Fruit fly (Drosophila melanogaster) whole organism, embryonic: ENCODE data around the gene CG9760.

Experiments
- Asciz ChIP-seq: fragments of 200-800 bp; sonication (Bioruptor generic); optimal IDR thresholded peaks from 2 replicates; lab custom pipeline; 2017; ENCODE audit warnings: missing biosample characterization, mild to moderate bottlenecking, missing genetic modification characterization, missing genetic modification reagents
- BEAF-32 ChIP-seq: fragments of 200-800 bp; sonication (Bioruptor generic); optimal IDR thresholded peaks from 3 replicates; lab custom pipeline; 2017; ENCODE audit warnings: missing biosample characterization, missing genetic modification characterization, mild to moderate bottlenecking, moderate library complexity, missing genetic modification reagents
- CG10979 ChIP-seq: fragments of 200-800 bp; sonication (Bioruptor generic); optimal IDR thresholded peaks from 2 replicates; lab custom pipeline; 2018; ENCODE audit warnings: missing biosample characterization, mild to moderate bottlenecking, missing genetic modification characterization, moderate library complexity
- CG12744 ChIP-seq: fragments of 200-800 bp; sonication (Bioruptor generic); optimal IDR thresholded peaks from 2 replicates; lab custom pipeline; 2016; ENCODE audit warnings: missing biosample characterization, missing genetic modification characterization
- CG13123 ChIP-seq: fragments of 200-800 bp; sonication (Bioruptor generic); optimal IDR thresholded peaks from 2 replicates; lab custom pipeline; 2016; ENCODE audit warnings: missing biosample characterization, missing genetic modification characterization
- CG13287 ChIP-seq: fragments of 200-800 bp; sonication (Bioruptor generic); IDR thresholded peaks from 2 replicates; pipeline ENCODE4 v1.3.6; 2022; ENCODE audit warnings: missing biosample characterization, missing genetic modification characterization; ENCODE audit not compliant: partially characterized antibody
- CG1529 ChIP-seq: fragments of 200-800 bp; sonication (Bioruptor generic); optimal IDR thresholded peaks from 3 replicates; lab custom pipeline; 2018; ENCODE audit warnings: missing biosample characterization, missing genetic modification characterization
- CG17359 ChIP-seq: fragments of 200-800 bp; sonication (Bioruptor generic); optimal IDR thresholded peaks from 3 replicates; lab custom pipeline; 2018; ENCODE audit warnings: missing biosample characterization, mild to moderate bottlenecking, missing genetic modification characterization, moderate library complexity
- CG4617 ChIP-seq: fragments of 200-800 bp; sonication (Bioruptor generic); optimal IDR thresholded peaks from 3 replicates; lab custom pipeline; 2016; ENCODE audit warnings: missing biosample characterization, missing genetic modification characterization, borderline replicate concordance
- CG5953 ChIP-seq: fragments of 200-800 bp; sonication (Bioruptor generic); IDR thresholded peaks from 2 replicates; pipeline ENCODE4 v1.3.6; 2022; ENCODE audit warnings: missing biosample characterization, missing genetic modification characterization
- CG7839 ChIP-seq: fragments of 200-800 bp; sonication (Bioruptor generic); optimal IDR thresholded peaks from 3 replicates; lab custom pipeline; 2018; ENCODE audit warnings: missing biosample characterization, mild to moderate bottlenecking, missing genetic modification characterization, moderate library complexity
- CG9437 ChIP-seq: fragments of 200-800 bp; sonication (Bioruptor generic); optimal IDR thresholded peaks from 2 replicates; lab custom pipeline; 2018; ENCODE audit warnings: missing biosample characterization, mild to moderate bottlenecking, missing genetic modification characterization
- CG9797 ChIP-seq: fragments of 200-800 bp; sonication (Bioruptor generic); optimal IDR thresholded peaks from 3 replicates; lab custom pipeline; 2018; ENCODE audit warnings: missing biosample characterization, mild to moderate bottlenecking, missing genetic modification characterization
- CG9932 ChIP-seq: fragments of 200-800 bp; sonication (Bioruptor generic); IDR thresholded peaks from 2 replicates; pipeline ENCODE4 v1.3.6; 2022; ENCODE audit warnings: missing biosample characterization, missing genetic modification characterization
- Dfd ChIP-seq, 2 experiments: fragments of >200 bp; optimal IDR thresholded peaks; 2 replicates each; lab custom pipeline; 2017; ENCODE audit warnings: missing biosample characterization in 2 of 2, missing genetic modification characterization in 2 of 2
- Dp ChIP-seq: fragments of 200-800 bp; sonication (Bioruptor generic); optimal IDR thresholded peaks from 2 replicates; lab custom pipeline; 2018; ENCODE audit warnings: missing biosample characterization, mild to moderate bottlenecking, missing genetic modification characterization, moderate library complexity
- E2f2 ChIP-seq: fragments of 200-800 bp; sonication (Bioruptor generic); IDR thresholded peaks from 2 replicates; pipeline ENCODE4 v1.3.6; 2022; ENCODE audit warnings: missing biosample characterization, missing genetic modification characterization
- Ets65A ChIP-seq: fragments of 200-800 bp; sonication (Bioruptor generic); peaks from one replicate; lab custom pipeline; 2016; ENCODE audit warnings: missing biosample characterization, missing genetic modification characterization
- Ets97D ChIP-seq: fragments of 200-800 bp; sonication (Bioruptor generic); optimal IDR thresholded peaks from 3 replicates; lab custom pipeline; 2016; ENCODE audit warnings: missing biosample characterization, missing genetic modification characterization
- Gug ChIP-seq: fragments of 200-800 bp; sonication (Bioruptor generic); IDR thresholded peaks from 4 replicates; pipeline ENCODE4 v1.3.6; 2022; ENCODE audit warnings: missing biosample characterization, missing genetic modification characterization
- Hand ChIP-seq: fragments of 200-800 bp; sonication (Bioruptor generic); optimal IDR thresholded peaks from 2 replicates; lab custom pipeline; 2017; ENCODE audit warnings: mild to moderate bottlenecking, missing biosample characterization, missing genetic modification reagents, missing genetic modification characterization
- Hr51 ChIP-seq, 2 experiments: fragments of 200-800 bp; sonication (Bioruptor generic); optimal IDR thresholded peaks; 2 replicates in 1 of 2; 3 replicates in 1 of 2; lab custom pipeline; 2016 to 2018; ENCODE audit warnings: missing biosample characterization in 2 of 2, missing genetic modification characterization in 2 of 2, mild to moderate bottlenecking in 1 of 2, moderate library complexity in 1 of 2
- Lhr ChIP-seq: fragments of 200-800 bp; sonication (Bioruptor generic); optimal IDR thresholded peaks from 3 replicates; lab custom pipeline; 2017; ENCODE audit warnings: mild to moderate bottlenecking, missing biosample characterization, missing genetic modification reagents, missing genetic modification characterization
- MBD-R2 ChIP-seq: fragments of 200-800 bp; sonication (Bioruptor generic); IDR thresholded peaks from 2 replicates; pipeline ENCODE4 v1.3.6; 2022; ENCODE audit warnings: missing biosample characterization, missing genetic modification characterization
- Mrtf ChIP-seq: fragments of 200-800 bp; sonication (Bioruptor generic); IDR thresholded peaks from 3 replicates; pipeline ENCODE4 v1.3.6; 2022; ENCODE audit warnings: missing biosample characterization, missing genetic modification characterization
- Myb ChIP-seq: fragments of 200-800 bp; sonication (Bioruptor generic); optimal IDR thresholded peaks from 2 replicates; lab custom pipeline; 2016; ENCODE audit warnings: missing biosample characterization, missing genetic modification characterization
- Optix ChIP-seq: fragments of 200-800 bp; sonication (Bioruptor generic); IDR thresholded peaks from 3 replicates; pipeline ENCODE4 v1.3.6; 2022; ENCODE audit warnings: missing biosample characterization, missing genetic modification characterization
- Vsx1 ChIP-seq: fragments of 200-800 bp; sonication (Bioruptor generic); optimal IDR thresholded peaks from 2 replicates; lab custom pipeline; 2017; ENCODE audit warnings: missing biosample characterization, mild to moderate bottlenecking, missing genetic modification characterization, missing genetic modification reagents
- bigmax ChIP-seq: fragments of 200-800 bp; sonication (Bioruptor generic); optimal IDR thresholded peaks from 2 replicates; lab custom pipeline; 2018; ENCODE audit warnings: missing biosample characterization, mild to moderate bottlenecking, missing genetic modification characterization
- chm ChIP-seq: fragments of 200-800 bp; sonication (Bioruptor generic); IDR thresholded peaks from 2 replicates; pipeline ENCODE4 v1.3.6; 2022; ENCODE audit warnings: missing biosample characterization, missing genetic modification characterization
- dm ChIP-seq: fragments of 200-800 bp; sonication (Bioruptor generic); optimal IDR thresholded peaks from 3 replicates; lab custom pipeline; 2016; ENCODE audit warnings: missing biosample characterization, missing genetic modification characterization
- hkb ChIP-seq, 2 experiments: fragments of 200-800 bp in 1 of 2; fragments of >200 bp in 1 of 2; sonication (Bioruptor generic) in 1 of 2; IDR thresholded peaks in 1 of 2; optimal IDR thresholded peaks in 1 of 2; 2 replicates each; pipeline versions ENCODE4 v1.3.6 to Lab custom; 2017 to 2022; ENCODE audit warnings: missing biosample characterization in 1 of 2, missing genetic modification characterization in 1 of 2
- lola ChIP-seq, 3 experiments: fragments of >200 bp in 2 of 3; fragments of 200-800 bp in 1 of 3; sonication (Bioruptor generic) in 1 of 3; optimal IDR thresholded peaks; 2 replicates each; lab custom pipeline; 2017 to 2019; ENCODE audit warnings: missing biosample characterization in 3 of 3, missing genetic modification characterization in 3 of 3, mild to moderate bottlenecking in 1 of 3, moderate library complexity in 1 of 3
- mld ChIP-seq: fragments of 200-800 bp; sonication (Bioruptor generic); IDR thresholded peaks from 3 replicates; pipeline ENCODE4 v1.3.6; 2022; ENCODE audit warnings: missing biosample characterization, missing genetic modification characterization; ENCODE audit not compliant: partially characterized antibody
- nom ChIP-seq: fragments of 200-800 bp; sonication (Bioruptor generic); optimal IDR thresholded peaks from 2 replicates; lab custom pipeline; 2017; ENCODE audit warnings: missing biosample characterization, missing genetic modification characterization, mild to moderate bottlenecking, moderate library complexity, missing genetic modification reagents
- pfk ChIP-seq: fragments of 200-800 bp; sonication (Bioruptor generic); optimal IDR thresholded peaks from 2 replicates; lab custom pipeline; 2018; ENCODE audit warnings: missing biosample characterization, mild to moderate bottlenecking, missing genetic modification characterization, moderate library complexity
- prd ChIP-seq, 3 experiments: fragments of >200 bp in 2 of 3; fragments of 200-800 bp in 1 of 3; sonication (Bioruptor generic) in 1 of 3; optimal IDR thresholded peaks in 2 of 3; IDR thresholded peaks in 1 of 3; 2 replicates in 2 of 3; 3 replicates in 1 of 3; pipeline versions ENCODE4 v1.3.6 to Lab custom; 2017 to 2022; ENCODE audit warnings: missing biosample characterization in 1 of 3, missing genetic modification characterization in 1 of 3
- pros ChIP-seq: fragments of 200-800 bp; sonication (Bioruptor generic); optimal IDR thresholded peaks from 3 replicates; lab custom pipeline; 2019; ENCODE audit warnings: missing biosample characterization, mild to moderate bottlenecking, missing genetic modification characterization, moderate library complexity
- pzg ChIP-seq: fragments of 200-800 bp; sonication (Bioruptor generic); optimal IDR thresholded peaks from 3 replicates; lab custom pipeline; 2018; ENCODE audit warnings: missing biosample characterization, mild to moderate bottlenecking, missing genetic modification characterization, moderate library complexity
- run ChIP-seq: fragments of 200-800 bp; sonication (Bioruptor generic); optimal IDR thresholded peaks from 3 replicates; lab custom pipeline; 2018; ENCODE audit warnings: missing biosample characterization, mild to moderate bottlenecking, missing genetic modification characterization
- sc ChIP-seq, 3 experiments: fragments of >200 bp in 2 of 3; fragments of 200-800 bp in 1 of 3; sonication (Bioruptor generic) in 1 of 3; optimal IDR thresholded peaks; 2 replicates in 2 of 3; 3 replicates in 1 of 3; lab custom pipeline; 2017; ENCODE audit warnings: mild to moderate bottlenecking in 1 of 3, missing biosample characterization in 1 of 3, missing genetic modification characterization in 1 of 3, missing genetic modification reagents in 1 of 3
- shn ChIP-seq: fragments of 200-800 bp; sonication (Bioruptor generic); optimal IDR thresholded peaks from 3 replicates; lab custom pipeline; 2016; ENCODE audit warnings: missing biosample characterization, missing genetic modification characterization
- slp2 ChIP-seq: fragments of 200-800 bp; sonication (Bioruptor generic); optimal IDR thresholded peaks from 2 replicates; lab custom pipeline; 2016; ENCODE audit warnings: missing biosample characterization, missing genetic modification characterization
- stwl ChIP-seq: fragments of 200-800 bp; sonication (Bioruptor generic); optimal IDR thresholded peaks from 3 replicates; lab custom pipeline; 2018; ENCODE audit warnings: missing biosample characterization, mild to moderate bottlenecking, missing genetic modification characterization, moderate library complexity
- tna ChIP-seq: fragments of 200-800 bp; sonication (Bioruptor generic); IDR thresholded peaks from 2 replicates; pipeline ENCODE4 v1.3.6; 2022; ENCODE audit warnings: missing biosample characterization, missing genetic modification characterization; ENCODE audit not compliant: partially characterized antibody
- wdn ChIP-seq: fragments of 200-800 bp; sonication (Bioruptor generic); IDR thresholded peaks from 2 replicates; pipeline ENCODE4 v1.3.6; 2022; ENCODE audit warnings: missing biosample characterization, missing genetic modification characterization

CG9760 gene

dm6 chr3L:12197491-12197890 lies 34.0 kb upstream of the CG9760 start, which contains the start of gene CG11529 (continued):
- no peak for TF ChIP-seq CG10979 (tag; lab: Kevin White, UChicago)

dm6 chr3L:12193485-12193884 lies 29.9 kb upstream of the CG9760 start, which contains the start of gene thoc6:
Gene thoc6 (minus strand): TSS chr3L:12193688.
- TF ChIP-seq CG1529 (GFP tag; lab: Kevin White, UChicago) (no peak), pfk (no peak), CG5953 (GFP tag; lab: Robert Waterston, UW) (no peak), Asciz (GFP tag; lab: Kevin White, UChicago) (no peak), stwl (peak; percentile 69), run (no peak), bigmax (GFP tag; lab: Kevin White, UChicago) (peak; percentile 38), Myb (GFP tag; lab: Kevin White, UChicago) (peak; percentile 91), CG9797 (GFP tag; lab: Kevin White, UChicago) (peak; percentile 56), nom (GFP tag; lab: Kevin White, UChicago) (no peak), slp2 (no peak), pros (no peak), Hr51 (GFP tag; optimal IDR thresholded peaks at IDR 0.05; lab: Kevin White, UChicago) (no peak), Optix (GFP tag; lab: Robert Waterston, UW) (no peak), CG13287 (GFP tag; lab: Robert Waterston, UW) (peak; percentile 30; the same call in 1 of the 2 replicates), Ets65A (GFP tag; lab: Kevin White, UChicago) (peak; percentile 44), CG7839 (tag; lab: Kevin White, UChicago) (no peak), Dp (GFP tag; lab: Kevin White, UChicago) (peak; percentile 54), E2f2 (GFP tag; lab: Robert Waterston, UW) (0 out of 2 replicates have a peak, but pooled peaks have one; percentile 38), Lhr (GFP tag; lab: Kevin White, UChicago) (peak; percentile 16), chm (GFP tag; lab: Robert Waterston, UW) (no peak), mld (GFP tag; lab: Robert Waterston, UW) (no peak), hkb (optimal IDR thresholded peaks at IDR 0.05; lab: Kevin White, UChicago) (no peak), hkb (GFP tag; IDR thresholded peaks at IDR 0.05; lab: Robert Waterston, UW) (no peak), CG9437 (GFP tag; lab: Kevin White, UChicago) (peak; percentile 99), BEAF-32 (GFP tag; lab: Kevin White, UChicago) (peak; percentile 21), MBD-R2 (peak; percentile 77), prd (optimal IDR thresholded peaks at IDR 0.05; lab: Kevin White, UChicago) (no peak), prd (GFP tag; IDR thresholded peaks at IDR 0.05; lab: Robert Waterston, UW) (no peak), tna (GFP tag; lab: Robert Waterston, UW) (no peak), Dfd (GFP tag; optimal IDR thresholded peaks at IDR 0.05; lab: Kevin White, UChicago) (no peak), CG13123 (GFP tag; lab: Kevin White, UChicago) (no peak), sc (optimal IDR thresholded peaks at IDR 0.05; lab: Kevin White, UChicago) (no peak), sc (GFP tag; optimal IDR thresholded peaks at IDR 0.05; lab: Kevin White, UChicago) (no peak), lola (GFP tag; optimal IDR thresholded peaks at IDR 0.05; lab: Kevin White, UChicago) (no peak), shn (GFP tag; lab: Kevin White, UChicago) (no peak), Mrtf (GFP tag; lab: Robert Waterston, UW) (no peak), CG12744 (GFP tag; lab: Kevin White, UChicago) (no peak), dm (GFP tag; lab: Kevin White, UChicago) (no peak), CG17359 (tag; lab: Kevin White, UChicago) (no peak), pzg (peak; percentile 58), Hand (GFP tag; lab: Kevin White, UChicago) (no peak), Gug (GFP tag; lab: Robert Waterston, UW) (no peak), wdn (GFP tag; lab: Robert Waterston, UW) (no peak), Ets97D (GFP tag; lab: Kevin White, UChicago) (peak; percentile 7), Vsx1 (peak; percentile 9), CG9932 (no peak), CG4617 (GFP tag; lab: Kevin White, UChicago) (peak; percentile 7)
